Fruit fly (Drosophila melanogaster) whole organism, embryonic: Measurements from ENCODE around the gene teq.

ENCODE experiments used
- B-H2 ChIP-seq: fragments of 200-800 bp; sonication (Bioruptor generic); optimal IDR thresholded peaks from 2 replicates; lab custom pipeline; 2018; ENCODE audit warnings: missing biosample characterization, mild to moderate bottlenecking, missing genetic modification characterization
- CG10267 ChIP-seq: fragments of 200-800 bp; sonication (Bioruptor generic); optimal IDR thresholded peaks from 2 replicates; lab custom pipeline; 2018; ENCODE audit warnings: missing biosample characterization, mild to moderate bottlenecking, missing genetic modification characterization, moderate library complexity
- CG10321 ChIP-seq: fragments of 200-800 bp; sonication (Bioruptor generic); IDR thresholded peaks from 2 replicates; pipeline ENCODE4 v1.3.6; 2022; ENCODE audit warnings: missing biosample characterization, missing genetic modification characterization
- CG12104 ChIP-seq: fragments of 200-800 bp; sonication (Bioruptor generic); optimal IDR thresholded peaks from 3 replicates; lab custom pipeline; 2016; ENCODE audit warnings: missing biosample characterization, missing genetic modification characterization
- CG13894 ChIP-seq: fragments of 200-800 bp; sonication (Bioruptor generic); optimal IDR thresholded peaks from 3 replicates; lab custom pipeline; 2018; ENCODE audit warnings: missing biosample characterization, mild to moderate bottlenecking, missing genetic modification characterization, moderate library complexity
- CG14441 ChIP-seq: fragments of 200-800 bp; sonication (Bioruptor generic); IDR thresholded peaks from 2 replicates; pipeline ENCODE4 v1.3.6; 2022; ENCODE audit warnings: missing biosample characterization, missing genetic modification characterization
- CG14667 ChIP-seq: fragments of 200-800 bp; sonication (Bioruptor generic); IDR thresholded peaks from 2 replicates; pipeline ENCODE4 v1.3.6; 2022; ENCODE audit warnings: missing biosample characterization, missing genetic modification characterization
- CG15073 ChIP-seq: fragments of 200-800 bp; sonication (Bioruptor generic); optimal IDR thresholded peaks from 2 replicates; lab custom pipeline; 2016; ENCODE audit warnings: missing biosample characterization, missing genetic modification characterization
- CG16779 ChIP-seq: fragments of 200-800 bp; sonication (Bioruptor generic); IDR thresholded peaks from 2 replicates; pipeline ENCODE4 v1.3.6; 2022; ENCODE audit warnings: missing biosample characterization, missing genetic modification characterization
- CG30431 ChIP-seq: fragments of 200-800 bp; sonication (Bioruptor generic); optimal IDR thresholded peaks from 2 replicates; lab custom pipeline; 2017; ENCODE audit warnings: missing biosample characterization, missing genetic modification characterization
- CG4424 ChIP-seq: fragments of 200-800 bp; sonication (Bioruptor generic); optimal IDR thresholded peaks from 3 replicates; lab custom pipeline; 2016; ENCODE audit warnings: missing biosample characterization, missing genetic modification characterization
- CG6272 ChIP-seq: fragments of 200-800 bp; sonication (Bioruptor generic); IDR thresholded peaks from 2 replicates; pipeline ENCODE4 v1.3.6; 2022; ENCODE audit warnings: missing biosample characterization, missing genetic modification characterization
- CG8290 ChIP-seq, 3 experiments: fragments of 200-800 bp; sonication (Bioruptor generic); optimal IDR thresholded peaks; 2 replicates each; lab custom pipeline; 2016 to 2019; ENCODE audit warnings: missing biosample characterization in 3 of 3, missing genetic modification characterization in 3 of 3, mild to moderate bottlenecking in 2 of 3, moderate library complexity in 1 of 3
- CG9437 ChIP-seq: fragments of 200-800 bp; sonication (Bioruptor generic); optimal IDR thresholded peaks from 2 replicates; lab custom pipeline; 2018; ENCODE audit warnings: missing biosample characterization, mild to moderate bottlenecking, missing genetic modification characterization
- CG9727 ChIP-seq: fragments of 200-800 bp; sonication (Bioruptor generic); optimal IDR thresholded peaks from 3 replicates; lab custom pipeline; 2017; ENCODE audit warnings: missing biosample characterization, mild to moderate bottlenecking, missing genetic modification characterization
- CkIIα-i1 ChIP-seq: fragments of 200-800 bp; sonication (Bioruptor generic); IDR thresholded peaks from 2 replicates; pipeline ENCODE4 v1.3.6; 2022; ENCODE audit warnings: missing biosample characterization, missing genetic modification characterization
- CoRest ChIP-seq: fragments of 200-800 bp; sonication (Bioruptor generic); optimal IDR thresholded peaks from 3 replicates; lab custom pipeline; 2018; ENCODE audit warnings: missing biosample characterization, mild to moderate bottlenecking, missing genetic modification characterization, moderate library complexity
- Ets65A ChIP-seq: fragments of 200-800 bp; sonication (Bioruptor generic); peaks from one replicate; lab custom pipeline; 2016; ENCODE audit warnings: missing biosample characterization, missing genetic modification characterization
- Fer1 ChIP-seq: fragments of 200-800 bp; sonication (Bioruptor generic); optimal IDR thresholded peaks from 2 replicates; lab custom pipeline; 2017; ENCODE audit warnings: missing biosample characterization, mild to moderate bottlenecking, missing genetic modification characterization
- Hr51 ChIP-seq, 2 experiments: fragments of 200-800 bp; sonication (Bioruptor generic); optimal IDR thresholded peaks; 2 replicates in 1 of 2; 3 replicates in 1 of 2; lab custom pipeline; 2016 to 2018; ENCODE audit warnings: missing biosample characterization in 2 of 2, missing genetic modification characterization in 2 of 2, mild to moderate bottlenecking in 1 of 2, moderate library complexity in 1 of 2
- Lhr ChIP-seq: fragments of 200-800 bp; sonication (Bioruptor generic); optimal IDR thresholded peaks from 3 replicates; lab custom pipeline; 2017; ENCODE audit warnings: mild to moderate bottlenecking, missing biosample characterization, missing genetic modification reagents, missing genetic modification characterization
- Med ChIP-seq: fragments of 200-800 bp; sonication (Bioruptor generic); peaks from one replicate; lab custom pipeline; 2016; ENCODE audit warnings: missing biosample characterization, missing genetic modification characterization, mild to moderate bottlenecking, inconsistent platforms, moderate library complexity
- Myb ChIP-seq: fragments of 200-800 bp; sonication (Bioruptor generic); optimal IDR thresholded peaks from 2 replicates; lab custom pipeline; 2016; ENCODE audit warnings: missing biosample characterization, missing genetic modification characterization
- Ravus ChIP-seq: fragments of 200-800 bp; sonication (Bioruptor generic); IDR thresholded peaks from 2 replicates; pipeline ENCODE4 v1.3.6; 2022; ENCODE audit warnings: missing biosample characterization, missing genetic modification characterization
- Sin3A ChIP-seq: fragments of >200 bp; optimal IDR thresholded peaks from 2 replicates; lab custom pipeline; 2018
- Sry-β ChIP-seq: fragments of 200-800 bp; sonication (Bioruptor generic); optimal IDR thresholded peaks from 2 replicates; lab custom pipeline; 2018; ENCODE audit warnings: missing biosample characterization, mild to moderate bottlenecking, missing genetic modification characterization, moderate library complexity
- abd-A ChIP-seq: fragments of 200-800 bp; sonication (Bioruptor generic); optimal IDR thresholded peaks from 3 replicates; lab custom pipeline; 2019; ENCODE audit warnings: missing biosample characterization, mild to moderate bottlenecking, missing genetic modification characterization, moderate library complexity
- al ChIP-seq: fragments of 200-800 bp; sonication (Bioruptor generic); IDR thresholded peaks from 2 replicates; pipeline ENCODE4 v1.3.6; 2022; ENCODE audit warnings: missing biosample characterization, missing genetic modification characterization
- ara ChIP-seq: fragments of 200-800 bp; sonication (Bioruptor generic); IDR thresholded peaks from 2 replicates; pipeline ENCODE4 v1.3.6; 2022; ENCODE audit warnings: missing biosample characterization, missing genetic modification characterization
- bowl ChIP-seq: fragments of 200-800 bp; sonication (Bioruptor generic); IDR thresholded peaks from 2 replicates; pipeline ENCODE4 v1.3.6; 2022; ENCODE audit warnings: missing biosample characterization, missing genetic modification characterization
- cato ChIP-seq: fragments of 200-800 bp; sonication (Bioruptor generic); optimal IDR thresholded peaks from 2 replicates; lab custom pipeline; 2016; ENCODE audit warnings: missing biosample characterization, missing genetic modification characterization, borderline replicate concordance
- ems ChIP-seq: fragments of 200-800 bp; sonication (Bioruptor generic); optimal IDR thresholded peaks from 3 replicates; lab custom pipeline; 2016; ENCODE audit warnings: missing biosample characterization, missing genetic modification characterization
- eyg ChIP-seq: fragments of 200-800 bp; sonication (Bioruptor generic); optimal IDR thresholded peaks from 3 replicates; lab custom pipeline; 2016; ENCODE audit warnings: missing biosample characterization, missing genetic modification characterization
- fru ChIP-seq: fragments of >200 bp; optimal IDR thresholded peaks from 2 replicates; lab custom pipeline; 2017
- ftz-f1 ChIP-seq: fragments of 200-800 bp; sonication (Bioruptor generic); optimal IDR thresholded peaks from 2 replicates; lab custom pipeline; 2016; ENCODE audit warnings: missing biosample characterization, missing genetic modification characterization
- grau ChIP-seq: fragments of 200-800 bp; optimal IDR thresholded peaks from 3 replicates; lab custom pipeline; 2019; ENCODE audit warnings: missing biosample characterization, mild to moderate bottlenecking, missing genetic modification characterization, moderate library complexity
- gsb ChIP-seq: fragments of 200-800 bp; sonication (Bioruptor generic); IDR thresholded peaks from 2 replicates; pipeline ENCODE4 v1.3.6; 2022; ENCODE audit warnings: missing biosample characterization, missing genetic modification characterization
- hbn ChIP-seq: fragments of 200-800 bp; sonication (Bioruptor generic); IDR thresholded peaks from 2 replicates; pipeline ENCODE4 v1.3.6; 2022; ENCODE audit warnings: missing biosample characterization, missing genetic modification characterization; ENCODE audit not compliant: partially characterized antibody
- jing ChIP-seq: fragments of 200-800 bp; sonication (Bioruptor generic); optimal IDR thresholded peaks from 2 replicates; lab custom pipeline; 2018; ENCODE audit warnings: missing biosample characterization, mild to moderate bottlenecking, missing genetic modification characterization
- mirr ChIP-seq: fragments of 200-800 bp; sonication (Bioruptor generic); optimal IDR thresholded peaks from 3 replicates; lab custom pipeline; 2018; ENCODE audit warnings: missing biosample characterization, mild to moderate bottlenecking, missing genetic modification characterization
- pros ChIP-seq: fragments of 200-800 bp; sonication (Bioruptor generic); optimal IDR thresholded peaks from 3 replicates; lab custom pipeline; 2019; ENCODE audit warnings: missing biosample characterization, mild to moderate bottlenecking, missing genetic modification characterization, moderate library complexity
- pzg ChIP-seq: fragments of 200-800 bp; sonication (Bioruptor generic); optimal IDR thresholded peaks from 3 replicates; lab custom pipeline; 2018; ENCODE audit warnings: missing biosample characterization, mild to moderate bottlenecking, missing genetic modification characterization, moderate library complexity
- ssp ChIP-seq: fragments of 200-800 bp; sonication (Bioruptor generic); IDR thresholded peaks from 2 replicates; pipeline ENCODE4 v1.3.6; 2022; ENCODE audit warnings: missing biosample characterization, missing genetic modification characterization
- sug ChIP-seq: fragments of 200-800 bp; optimal IDR thresholded peaks from 2 replicates; lab custom pipeline; 2019; ENCODE audit warnings: missing biosample characterization, mild to moderate bottlenecking, missing genetic modification characterization, moderate library complexity
- tap ChIP-seq: fragments of 200-800 bp; optimal IDR thresholded peaks from 3 replicates; lab custom pipeline; 2019; ENCODE audit warnings: missing biosample characterization, mild to moderate bottlenecking, missing genetic modification characterization, moderate library complexity
- vnd ChIP-seq: fragments of 200-800 bp; sonication (Bioruptor generic); IDR thresholded peaks from 3 replicates; pipeline ENCODE4 v1.3.6; 2022; ENCODE audit warnings: missing biosample characterization, missing genetic modification characterization; ENCODE audit not compliant: partially characterized antibody

The teq gene

dm6 chr3L:9055870-9056807, 18.3 kb upstream of the teq start (continued):
- TF ChIP-seq Hr51 (GFP tag; optimal IDR thresholded peaks at IDR 0.05; lab: Kevin White, UChicago): no peak
- peak; percentile 89 for TF ChIP-seq Ets65A
- TF ChIP-seq grau (tag; lab: Kevin White, UChicago): no peak
- no peak for TF ChIP-seq Ravus (GFP tag; lab: Robert Waterston, UW)
- TF ChIP-seq CG13894 (tag; lab: Kevin White, UChicago): peak; percentile 23
- peak; percentile 86 for TF ChIP-seq sug
- TF ChIP-seq Med (GFP tag; lab: Kevin White, UChicago): peak; percentile 7
- TF ChIP-seq, all 482 proteins: peak for 10

dm6 chr3L:9057429-9058088, 16.9 kb upstream of the teq start:
- peak; percentile 49 for TF ChIP-seq mirr
- no peak for TF ChIP-seq pzg (GFP tag; lab: Kevin White, UChicago)
- peak; percentile 90 for TF ChIP-seq CG4424 (GFP tag; lab: Kevin White, UChicago)
- TF ChIP-seq CG15073 (GFP tag; lab: Kevin White, UChicago): peak; percentile 39
- peak; percentile 79 for TF ChIP-seq CG14441 (GFP tag; lab: Robert Waterston, UW)
- TF ChIP-seq tap (tag; lab: Kevin White, UChicago): peak; percentile 85
- TF ChIP-seq Fer1: peak; percentile 96
- no peak for TF ChIP-seq vnd (GFP tag; lab: Robert Waterston, UW)
- TF ChIP-seq CkIIα-i1 (GFP tag; lab: Robert Waterston, UW): no peak
- peak; percentile 65 for TF ChIP-seq ems (GFP tag; lab: Kevin White, UChicago)
- TF ChIP-seq Sin3A: no peak
- peak; percentile 94 for TF ChIP-seq grau (tag; lab: Kevin White, UChicago)
- peak; percentile 79 for TF ChIP-seq CG6272 (GFP tag; lab: Robert Waterston, UW)
- TF ChIP-seq CG14667 (GFP tag; lab: Robert Waterston, UW): peak; percentile 87
- TF ChIP-seq Myb: peak; percentile 24
- TF ChIP-seq CoRest (tag; lab: Kevin White, UChicago): peak; percentile 94
- peak; percentile 57 for TF ChIP-seq CG8290 (GFP tag; optimal IDR thresholded peaks at IDR 0.05; lab: Kevin White, UChicago)
- TF ChIP-seq CG8290 (tag; optimal IDR thresholded peaks at IDR 0.05; lab: Kevin White, UChicago): peak in 1 of 2 experiments; percentile 36
- no peak for TF ChIP-seq Sry-β (GFP tag; lab: Kevin White, UChicago)
- TF ChIP-seq ssp: peak; percentile 82
- TF ChIP-seq CG9437: peak; percentile 90
- TF ChIP-seq abd-A (tag; lab: Kevin White, UChicago): peak; percentile 81
- peak; percentile 61 for TF ChIP-seq jing (GFP tag; lab: Kevin White, UChicago)
- TF ChIP-seq pros (GFP tag; lab: Kevin White, UChicago): peak; percentile 11
- TF ChIP-seq ftz-f1 (GFP tag; lab: Kevin White, UChicago): peak; percentile 16
- TF ChIP-seq gsb (GFP tag; lab: Robert Waterston, UW): peak; percentile 57; the same call in 1 of the 2 replicates
- peak; percentile 93 for TF ChIP-seq CG9727 (GFP tag; lab: Kevin White, UChicago)
- peak; percentile 97 for TF ChIP-seq B-H2 (GFP tag; lab: Kevin White, UChicago)
- TF ChIP-seq hbn (GFP tag; lab: Robert Waterston, UW): no peak
- TF ChIP-seq CG12104 (GFP tag; lab: Kevin White, UChicago): peak; percentile 89
- TF ChIP-seq Lhr (GFP tag; lab: Kevin White, UChicago): peak; percentile 59
- TF ChIP-seq CG10267 (tag; lab: Kevin White, UChicago): peak; percentile 87
- no peak for TF ChIP-seq bowl (GFP tag; lab: Robert Waterston, UW)
- TF ChIP-seq cato (GFP tag; lab: Kevin White, UChicago): peak; percentile 78
- peak; percentile 69 for TF ChIP-seq CG30431 (GFP tag; lab: Kevin White, UChicago)
- 0 out of 2 replicates have a peak, but pooled peaks have one; percentile 66 for TF ChIP-seq CG16779 (GFP tag; lab: Robert Waterston, UW)
- TF ChIP-seq al (GFP tag; lab: Robert Waterston, UW): peak; percentile 86
- TF ChIP-seq ara: peak; percentile 83
- TF ChIP-seq CG10321: 0 out of 2 replicates have a peak, but pooled peaks have one; percentile 58
- TF ChIP-seq fru (lab: Kevin White, UChicago): no peak
- peak; percentile 11 for TF ChIP-seq eyg
